Worm (Caenorhabditis elegans) whole organism, young adult: ENCODE measurements around the gene Y52E8A.1.

Experiments
- B0261.1 ChIP-seq: sonication (generic microtip); optimal IDR thresholded peaks from 2 replicates; lab custom pipeline; 2016; ENCODE audit warnings: mild to moderate bottlenecking, missing genetic modification characterization, moderate library complexity, missing compliant biosample characterization
- D2030.7 ChIP-seq: fragments of 200-800 bp; sonication (Bioruptor generic); IDR thresholded peaks from 2 replicates; pipeline ENCODE4 v1.3.6; 2022; ENCODE audit warnings: missing genetic modification reagents, missing genetic modification characterization, missing compliant biosample characterization
- F22D6.2 ChIP-seq: sonication (generic microtip); optimal IDR thresholded peaks from 2 replicates; lab custom pipeline; 2016; ENCODE audit warnings: mild to moderate bottlenecking, missing genetic modification characterization, missing compliant biosample characterization
- F49E8.2 ChIP-seq: sonication (generic microtip); optimal IDR thresholded peaks from 3 replicates; lab custom pipeline; 2017; ENCODE audit warnings: missing genetic modification characterization, mild to moderate bottlenecking, missing compliant biosample characterization, antibody characterized with exemption, moderate library complexity; ENCODE audit not compliant: insufficient read depth
- F55B11.4 ChIP-seq: sonication (generic microtip); optimal IDR thresholded peaks from 2 replicates; lab custom pipeline; 2016; ENCODE audit warnings: missing compliant biosample characterization, missing genetic modification characterization, borderline replicate concordance; ENCODE audit not compliant: insufficient read depth
- K11D2.4 ChIP-seq: fragments of 200-800 bp; sonication (Bioruptor generic); IDR thresholded peaks from 2 replicates; pipeline ENCODE4 v1.3.6; 2022; ENCODE audit warnings: missing genetic modification reagents, missing genetic modification characterization, missing compliant biosample characterization
- K12H6.12 ChIP-seq: fragments of 200-800 bp; sonication (Bioruptor generic); optimal IDR thresholded peaks from 2 replicates; lab custom pipeline; 2018; ENCODE audit warnings: mild to moderate bottlenecking, missing genetic modification characterization, missing compliant biosample characterization
- T26A5.8 ChIP-seq: sonication (generic microtip); optimal IDR thresholded peaks from 2 replicates; lab custom pipeline; 2016; ENCODE audit warnings: missing genetic modification characterization, missing compliant biosample characterization
- Y95B8A.8 ChIP-seq: fragments of 200-800 bp; sonication (Bioruptor generic); IDR thresholded peaks from 2 replicates; pipeline ENCODE4 v1.3.6; 2022; ENCODE audit warnings: missing genetic modification reagents, missing genetic modification characterization, missing compliant biosample characterization
- bed-1 ChIP-seq: fragments of 200-800 bp; sonication (Bioruptor generic); IDR thresholded peaks from 2 replicates; pipeline ENCODE4 v1.3.6; 2022; ENCODE audit warnings: missing genetic modification reagents, missing genetic modification characterization, missing compliant biosample characterization
- bed-2 ChIP-seq: fragments of 200-800 bp; sonication (Bioruptor generic); IDR thresholded peaks from 2 replicates; pipeline ENCODE4 v1.3.6; 2022; ENCODE audit warnings: missing genetic modification reagents, missing genetic modification characterization, missing compliant biosample characterization
- ccch-3 ChIP-seq: fragments of 200-800 bp; sonication (Bioruptor generic); optimal IDR thresholded peaks from 2 replicates; lab custom pipeline; 2018; ENCODE audit warnings: mild to moderate bottlenecking, missing genetic modification characterization, missing compliant biosample characterization
- dox-1 ChIP-seq: fragments of 200-800 bp; sonication (Bioruptor generic); IDR thresholded peaks from 2 replicates; pipeline ENCODE4 v1.3.6; 2022; ENCODE audit warnings: missing genetic modification reagents, missing genetic modification characterization, missing compliant biosample characterization
- dpff-1 ChIP-seq: sonication (generic microtip); optimal IDR thresholded peaks from 2 replicates; lab custom pipeline; 2017; ENCODE audit warnings: mild to moderate bottlenecking, missing genetic modification characterization, missing compliant biosample characterization
- egrh-3 ChIP-seq: fragments of 200-800 bp; sonication (Bioruptor generic); IDR thresholded peaks from 2 replicates; pipeline ENCODE4 v1.3.6; 2022; ENCODE audit warnings: missing genetic modification reagents, missing genetic modification characterization, missing compliant biosample characterization
- ekl-4 ChIP-seq: fragments of 200-800 bp; sonication (Bioruptor generic); IDR thresholded peaks from 2 replicates; pipeline ENCODE4 v1.3.6; 2022; ENCODE audit warnings: missing genetic modification reagents, missing genetic modification characterization, missing compliant biosample characterization
- ets-4 ChIP-seq: fragments of 200-800 bp; sonication (Bioruptor generic); optimal IDR thresholded peaks from 2 replicates; lab custom pipeline; 2018; ENCODE audit warnings: mild to moderate bottlenecking, missing genetic modification characterization, missing compliant biosample characterization
- hmg-20 ChIP-seq: fragments of 200-800 bp; sonication (Bioruptor generic); IDR thresholded peaks from 2 replicates; pipeline ENCODE4 v1.3.6; 2022; ENCODE audit warnings: missing genetic modification reagents, missing genetic modification characterization, missing compliant biosample characterization
- hrde-1 ChIP-seq: sonication (generic microtip); optimal IDR thresholded peaks from 2 replicates; lab custom pipeline; 2016; ENCODE audit warnings: missing genetic modification characterization, mild to moderate bottlenecking, missing compliant biosample characterization, moderate library complexity, missing genotype, missing genetic modification reagents, borderline replicate concordance
- let-526 ChIP-seq: fragments of 200-800 bp; sonication (Bioruptor generic); IDR thresholded peaks from 2 replicates; pipeline ENCODE4 v1.3.6; 2022; ENCODE audit warnings: missing genetic modification reagents, missing genetic modification characterization, missing compliant biosample characterization
- lsy-27 ChIP-seq: sonication (generic microtip); optimal IDR thresholded peaks from 2 replicates; lab custom pipeline; 2017; ENCODE audit warnings: missing genetic modification characterization, mild to moderate bottlenecking, missing compliant biosample characterization, antibody characterized with exemption, missing genotype, borderline replicate concordance; ENCODE audit not compliant: insufficient read depth
- nhr-120 ChIP-seq: fragments of 200-800 bp; sonication (Bioruptor generic); IDR thresholded peaks from 2 replicates; pipeline ENCODE4 v1.3.6; 2022; ENCODE audit warnings: missing genetic modification characterization, missing compliant biosample characterization
- nhr-179 ChIP-seq: sonication (generic microtip); optimal IDR thresholded peaks from 2 replicates; lab custom pipeline; 2016; ENCODE audit warnings: mild to moderate bottlenecking, missing genetic modification characterization, missing compliant biosample characterization
- nhr-90 ChIP-seq: sonication (generic microtip); optimal IDR thresholded peaks from 2 replicates; lab custom pipeline; 2016; ENCODE audit warnings: missing genotype, mild to moderate bottlenecking, missing genetic modification characterization, missing compliant biosample characterization
- pbrm-1 ChIP-seq: fragments of 200-800 bp; sonication (Bioruptor generic); IDR thresholded peaks from 2 replicates; pipeline ENCODE4 v1.3.6; 2022; ENCODE audit warnings: missing genetic modification reagents, missing genetic modification characterization, missing compliant biosample characterization
- sea-2 ChIP-seq: fragments of 200-800 bp; sonication (Bioruptor generic); IDR thresholded peaks from 2 replicates; pipeline ENCODE4 v1.3.6; 2022; ENCODE audit warnings: missing genetic modification characterization, missing compliant biosample characterization
- snpc-1.3 ChIP-seq: sonication (generic microtip); optimal IDR thresholded peaks from 2 replicates; lab custom pipeline; 2017; ENCODE audit warnings: missing genetic modification characterization, mild to moderate bottlenecking, missing compliant biosample characterization, antibody characterized with exemption, moderate library complexity, missing genotype, missing genetic modification reagents; ENCODE audit not compliant: insufficient read depth
- somi-1 ChIP-seq: fragments of 200-800 bp; sonication (Bioruptor generic); optimal IDR thresholded peaks from 2 replicates; lab custom pipeline; 2018; ENCODE audit warnings: mild to moderate bottlenecking, missing genetic modification characterization, missing compliant biosample characterization
- sptf-2 ChIP-seq: fragments of 200-800 bp; sonication (Bioruptor generic); optimal IDR thresholded peaks from 2 replicates; lab custom pipeline; 2018; ENCODE audit warnings: mild to moderate bottlenecking, missing genetic modification characterization, missing compliant biosample characterization
- tbx-9 ChIP-seq: sonication (generic microtip); optimal IDR thresholded peaks from 2 replicates; lab custom pipeline; 2016; ENCODE audit warnings: borderline replicate concordance, missing genetic modification characterization, inconsistent platforms, missing compliant biosample characterization
- unc-62 ChIP-seq: fragments of 150-350 bp; optimal IDR thresholded peaks from 2 replicates; lab custom pipeline; 2014; ENCODE audit warnings: missing biosample characterization, missing genetic modification reagents, missing genetic modification characterization
- zfh-2 ChIP-seq: fragments of 200-800 bp; sonication (Bioruptor generic); conservative IDR thresholded peaks from 2 replicates; pipeline ENCODE4 v1.3.6; 2022; ENCODE audit warnings: missing genetic modification reagents, missing genetic modification characterization, missing compliant biosample characterization
- ztf-28 ChIP-seq: fragments of 200-800 bp; sonication (Bioruptor generic); IDR thresholded peaks from 2 replicates; pipeline ENCODE4 v1.3.6; 2022; ENCODE audit warnings: missing genetic modification reagents, missing genetic modification characterization, missing compliant biosample characterization
- ztf-3 ChIP-seq: fragments of 200-800 bp; sonication (Bioruptor generic); optimal IDR thresholded peaks from 2 replicates; lab custom pipeline; 2018; ENCODE audit warnings: mild to moderate bottlenecking, missing genetic modification characterization, missing compliant biosample characterization

The Y52E8A.1 gene

ce11 chrII:4306921-4307630, 14.8 kb upstream of the Y52E8A.1 start, which contains the start of gene Y52E8A.3:
Y52E8A.3 (minus strand) TSS chrII:4306971.
- TF ChIP-seq K11D2.4 (GFP tag; lab: Robert Waterston, UW), result no peak
- TF ChIP-seq K12H6.12 (tag; lab: Kevin White, UChicago), result no peak
- TF ChIP-seq sea-2, result no peak
- TF ChIP-seq let-526, result no peak
- TF ChIP-seq zfh-2, result no peak
- TF ChIP-seq hmg-20 (GFP tag; lab: Robert Waterston, UW), result no peak
- TF ChIP-seq D2030.7, result no peak
- no peak for TF ChIP-seq nhr-179 (tag; lab: Kevin White, UChicago)
- no peak for TF ChIP-seq pbrm-1 (GFP tag; lab: Robert Waterston, UW)
- TF ChIP-seq hrde-1, result no peak
- no peak for TF ChIP-seq sptf-2
- TF ChIP-seq somi-1 (GFP tag; lab: Kevin White, UChicago), result no peak
- TF ChIP-seq dox-1 (GFP tag; lab: Robert Waterston, UW), result no peak
- TF ChIP-seq T26A5.8 (tag; lab: Kevin White, UChicago), result no peak
- no peak for TF ChIP-seq egrh-3
- TF ChIP-seq ekl-4 (GFP tag; lab: Robert Waterston, UW), result no peak
- no peak for TF ChIP-seq bed-2
- no peak for TF ChIP-seq B0261.1

DNA sequence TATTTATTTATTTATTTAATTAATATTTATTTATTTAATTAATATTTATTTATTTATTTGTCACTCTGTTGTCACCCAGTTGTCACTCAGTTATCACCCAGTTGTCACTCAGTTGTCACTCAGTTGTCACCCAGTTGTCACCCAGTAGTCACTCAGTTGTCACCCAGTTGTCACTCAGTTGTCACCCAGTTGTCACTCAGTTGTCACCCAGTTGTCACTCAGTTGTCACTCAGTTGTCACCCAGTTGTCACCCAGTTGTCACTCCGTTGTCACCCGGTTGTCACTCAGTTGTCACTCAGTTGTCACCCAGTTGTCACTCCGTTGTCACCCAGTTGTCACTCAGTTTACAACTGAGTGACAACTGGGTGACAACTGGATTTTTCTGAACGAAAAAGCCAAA, 12.8 kb upstream of the Y52E8A.1 start:
- TF ChIP-seq bed-1 (GFP tag; lab: Robert Waterston, UW) (0 out of 2 replicates have a peak, but pooled peaks have one; percentile 63), unc-62 (GFP tag; lab: Kevin White, UChicago) (peak; percentile 89), nhr-120 (peak; percentile 73; the same call in 1 of the 2 replicates)

DNA sequence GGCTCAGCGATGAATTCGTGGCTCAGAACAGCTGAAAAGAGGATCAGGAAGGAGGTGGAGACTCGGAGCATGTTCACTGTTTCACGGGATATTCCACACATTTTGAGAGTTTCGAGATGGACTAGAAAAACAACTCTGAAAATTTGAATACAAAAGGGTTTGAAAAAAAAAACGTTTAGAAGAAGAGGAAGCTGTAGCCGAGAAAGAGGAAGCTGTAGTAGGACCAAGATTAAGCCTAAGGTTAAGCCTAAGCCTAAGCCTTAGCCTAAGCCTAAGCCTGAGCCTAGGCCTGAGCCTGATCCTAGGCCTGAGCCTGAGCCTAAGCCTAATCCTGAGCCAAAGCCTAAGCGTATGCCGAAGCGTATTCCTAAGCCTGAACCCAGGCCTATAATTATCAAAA, 9.8 kb upstream of the Y52E8A.1 start, which contains the start of gene plep-1:
Gene plep-1, minus strand, starts transcription at position 101 of the 400 bp plus-strand sequence.
- TF ChIP-seq tbx-9, result no peak
- TF ChIP-seq nhr-90 (tag; lab: Kevin White, UChicago), result no peak
- no peak for TF ChIP-seq dpff-1 (tag; lab: Kevin White, UChicago)
- TF ChIP-seq Y95B8A.8 (GFP tag; lab: Robert Waterston, UW), result no peak
- no peak for TF ChIP-seq F49E8.2 (tag; lab: Kevin White, UChicago)
- TF ChIP-seq F22D6.2, result no peak
- no peak for TF ChIP-seq ztf-3

- TF ChIP-seq ets-4 (GFP tag; lab: Kevin White, UChicago) (no peak), ccch-3 (no peak), lsy-27 (tag; lab: Kevin White, UChicago) (no peak), F55B11.4 (tag; lab: Kevin White, UChicago) (no peak), ztf-28 (GFP tag; lab: Robert Waterston, UW) (no peak), unc-62 (GFP tag; lab: Kevin White, UChicago) (no peak), bed-1 (GFP tag; lab: Robert Waterston, UW) (no peak), snpc-1.3 (tag; lab: Kevin White, UChicago) (no peak), F22D6.2 (no peak), nhr-120 (no peak)
Measured at ce11 chrII:4316011-4316410, 5.9 kb upstream of the Y52E8A.1 start, which contains the start of gene srw-40. srw-40 (minus strand) TSS chrII:4316111.
